Fruit fly (Drosophila melanogaster) whole organism, adult: ENCODE measurements around the gene RhoBTB.

ENCODE experiments used
- CG11617 ChIP-seq: fragments of 200-800 bp; sonication (Bioruptor generic); optimal IDR thresholded peaks from 2 replicates; lab custom pipeline; 2017; ENCODE audit warnings: mild to moderate bottlenecking, missing biosample characterization, missing genetic modification reagents, missing genetic modification characterization
- CG12768 ChIP-seq: fragments of 200-800 bp; sonication (Bioruptor generic); optimal IDR thresholded peaks from 2 replicates; lab custom pipeline; 2017; ENCODE audit warnings: missing biosample characterization, missing genetic modification characterization, mild to moderate bottlenecking, moderate library complexity, missing genetic modification reagents
- CG14711 ChIP-seq: fragments of 200-800 bp; sonication (Bioruptor generic); optimal IDR thresholded peaks from 2 replicates; lab custom pipeline; 2018; ENCODE audit warnings: missing biosample characterization, mild to moderate bottlenecking, missing genetic modification characterization, moderate library complexity
- CG1620 ChIP-seq: fragments of 200-800 bp; sonication (Bioruptor generic); optimal IDR thresholded peaks from 2 replicates; lab custom pipeline; 2016; ENCODE audit warnings: missing biosample characterization, missing genetic modification characterization
- CG33017 ChIP-seq: fragments of 200-800 bp; sonication (Bioruptor generic); optimal IDR thresholded peaks from 2 replicates; lab custom pipeline; 2018; ENCODE audit warnings: missing biosample characterization, mild to moderate bottlenecking, missing genetic modification characterization, moderate library complexity
- CG5204 ChIP-seq: fragments of 200-800 bp; sonication (Bioruptor generic); optimal IDR thresholded peaks from 2 replicates; lab custom pipeline; 2016; ENCODE audit warnings: missing biosample characterization, missing genetic modification characterization
- CG7045 ChIP-seq: fragments of 200-800 bp; sonication (Bioruptor generic); optimal IDR thresholded peaks from 2 replicates; lab custom pipeline; 2017; ENCODE audit warnings: missing biosample characterization, mild to moderate bottlenecking, missing genetic modification characterization
- CG7101 ChIP-seq: fragments of 200-800 bp; sonication (Bioruptor generic); optimal IDR thresholded peaks from 2 replicates; lab custom pipeline; 2018; ENCODE audit warnings: missing biosample characterization, mild to moderate bottlenecking, missing genetic modification characterization, moderate library complexity
- Clk ChIP-seq: fragments of 200-800 bp; sonication (Bioruptor generic); optimal IDR thresholded peaks from 2 replicates; lab custom pipeline; 2017; ENCODE audit warnings: missing biosample characterization, missing genetic modification characterization
- Crg-1 ChIP-seq: fragments of 200-800 bp; sonication (Bioruptor generic); optimal IDR thresholded peaks from 2 replicates; lab custom pipeline; 2016; ENCODE audit warnings: missing biosample characterization, missing genetic modification characterization
- Hr96 ChIP-seq: fragments of 200-800 bp; sonication (Bioruptor generic); optimal IDR thresholded peaks from 2 replicates; lab custom pipeline; 2016; ENCODE audit warnings: missing biosample characterization, missing genetic modification characterization
- Mnt ChIP-seq: fragments of 200-800 bp; sonication (Bioruptor generic); optimal IDR thresholded peaks from 2 replicates; lab custom pipeline; 2016; ENCODE audit warnings: missing biosample characterization, mild to moderate bottlenecking, missing genetic modification characterization
- bab1 ChIP-seq: fragments of 200-800 bp; sonication (Bioruptor generic); optimal IDR thresholded peaks from 3 replicates; lab custom pipeline; 2019; ENCODE audit warnings: missing biosample characterization, mild to moderate bottlenecking, missing genetic modification characterization, moderate library complexity
- cic ChIP-seq: fragments of 200-800 bp; sonication (Bioruptor generic); optimal IDR thresholded peaks from 2 replicates; lab custom pipeline; 2017; ENCODE audit warnings: missing biosample characterization, mild to moderate bottlenecking, missing genetic modification characterization, moderate library complexity
- cnc ChIP-seq, 2 experiments: fragments of >200 bp; optimal IDR thresholded peaks; 2 replicates each; lab custom pipeline; 2017
- kay ChIP-seq: fragments of 200-800 bp; sonication (Bioruptor generic); peaks from one replicate; lab custom pipeline; 2016; ENCODE audit warnings: missing biosample characterization, missing genetic modification characterization, borderline replicate concordance
- ovo ChIP-seq: fragments of 200-800 bp; sonication (Bioruptor generic); optimal IDR thresholded peaks from 2 replicates; lab custom pipeline; 2016; ENCODE audit warnings: missing biosample characterization, missing genetic modification characterization
- pad ChIP-seq: fragments of 200-800 bp; sonication (Bioruptor generic); optimal IDR thresholded peaks from 3 replicates; lab custom pipeline; 2017; ENCODE audit warnings: missing biosample characterization, missing genetic modification characterization, mild to moderate bottlenecking, moderate library complexity, missing genetic modification reagents
- tj ChIP-seq: fragments of 200-800 bp; sonication (Bioruptor generic); optimal IDR thresholded peaks from 3 replicates; lab custom pipeline; 2017; ENCODE audit warnings: missing biosample characterization, mild to moderate bottlenecking, missing genetic modification characterization, moderate library complexity
- toe ChIP-seq: fragments of 200-800 bp; sonication (Bioruptor generic); optimal IDR thresholded peaks from 2 replicates; lab custom pipeline; 2016; ENCODE audit warnings: missing biosample characterization, missing genetic modification characterization

The RhoBTB gene

DNA sequence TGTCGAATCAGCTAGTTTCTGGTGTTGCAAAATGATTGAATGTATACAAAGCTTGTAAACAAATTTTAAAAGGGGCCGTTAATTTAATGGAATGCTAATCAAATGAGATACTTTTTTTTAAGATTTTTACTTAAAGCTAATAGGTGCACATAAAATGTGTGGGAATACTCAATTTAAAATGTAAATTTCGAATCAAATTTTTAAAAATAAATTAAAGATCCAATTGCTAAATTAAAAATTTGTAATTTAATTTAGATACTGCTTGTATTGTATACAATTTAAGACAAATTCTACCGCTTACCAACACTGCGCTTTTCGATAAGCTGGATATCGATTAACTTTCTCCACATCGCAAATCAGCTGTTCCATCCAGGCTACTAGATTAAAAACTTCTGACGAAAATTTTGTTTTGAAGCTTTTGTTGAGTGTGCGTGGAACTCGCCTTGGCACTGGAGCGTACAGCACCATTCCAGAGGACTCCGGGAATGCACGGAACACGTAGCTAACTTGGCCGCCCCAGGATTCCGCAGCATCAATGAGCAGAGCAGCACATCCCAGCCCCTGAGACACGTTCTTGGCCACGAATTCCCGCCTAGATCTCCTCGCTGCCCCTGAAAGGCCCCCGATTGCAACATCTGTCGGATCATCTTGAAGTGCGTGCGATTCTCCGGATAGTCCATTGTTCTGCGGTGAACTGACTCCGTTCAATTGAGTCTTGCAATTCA lies 8.2 kb downstream of the RhoBTB start, which contains the start of the genes CG5498 and fbl:
TSS of gene CG5498 (minus strand) at position 24 of the 725 bp plus-strand sequence.
TSS of gene fbl (plus strand) at position 344 of the 725 bp plus-strand sequence.
- TF ChIP-seq CG12768, result peak; percentile 75
- TF ChIP-seq Crg-1, result peak; percentile 90
- TF ChIP-seq CG1620 (GFP tag; lab: Kevin White, UChicago), result peak; percentile 81
- peak; percentile 83 for TF ChIP-seq CG5204
- peak; percentile 86 for TF ChIP-seq CG11617 (GFP tag; lab: Kevin White, UChicago)
- peak; percentile 87 for TF ChIP-seq CG7101 (tag; lab: Kevin White, UChicago)
- peak in 1 of 2 experiments; percentile 27 for TF ChIP-seq cnc (optimal IDR thresholded peaks at IDR 0.05; lab: Kevin White, UChicago)
- peak; percentile 77 for TF ChIP-seq Hr96 (GFP tag; lab: Kevin White, UChicago)
- peak; percentile 99 for TF ChIP-seq tj (GFP tag; lab: Kevin White, UChicago)
- peak; percentile 37 for TF ChIP-seq cic (GFP tag; lab: Kevin White, UChicago)
- peak; percentile 59 for TF ChIP-seq ovo
- peak; percentile 85 for TF ChIP-seq CG33017 (tag; lab: Kevin White, UChicago)
- peak; percentile 78 for TF ChIP-seq bab1
- TF ChIP-seq Clk (GFP tag; lab: Kevin White, UChicago), result peak; percentile 69
- TF ChIP-seq CG7045 (GFP tag; lab: Kevin White, UChicago), result peak; percentile 85
- peak; percentile 76 for TF ChIP-seq pad (GFP tag; lab: Kevin White, UChicago)
- peak; percentile 69 for TF ChIP-seq Mnt (GFP tag; lab: Kevin White, UChicago)
- TF ChIP-seq CG14711 (tag; lab: Kevin White, UChicago), result peak; percentile 84
- TF ChIP-seq toe (GFP tag; lab: Kevin White, UChicago), result peak; percentile 80
- no peak for TF ChIP-seq kay

DNA sequence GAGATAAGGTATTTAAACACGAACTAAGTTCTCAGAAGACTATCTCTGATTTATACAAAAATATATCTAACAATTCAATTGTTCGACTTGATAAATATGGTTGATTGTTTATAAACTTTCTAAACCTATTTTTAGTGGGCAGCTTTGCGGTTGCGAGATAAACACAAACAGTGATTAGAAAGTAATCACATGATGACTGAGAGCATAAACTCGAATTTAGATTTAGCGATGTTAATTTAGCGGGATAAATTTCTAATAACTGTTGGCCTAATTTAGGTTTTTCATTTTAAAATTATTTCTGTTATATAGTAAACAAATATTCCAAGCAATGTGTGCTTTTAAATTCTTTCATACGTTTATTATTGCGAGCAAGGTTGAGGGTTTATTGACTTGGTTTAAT lies 9.0 kb downstream of the RhoBTB start:
- TF ChIP-seq CG7101 (tag; lab: Kevin White, UChicago), result no peak
- peak; percentile 93 for TF ChIP-seq kay

DNA sequence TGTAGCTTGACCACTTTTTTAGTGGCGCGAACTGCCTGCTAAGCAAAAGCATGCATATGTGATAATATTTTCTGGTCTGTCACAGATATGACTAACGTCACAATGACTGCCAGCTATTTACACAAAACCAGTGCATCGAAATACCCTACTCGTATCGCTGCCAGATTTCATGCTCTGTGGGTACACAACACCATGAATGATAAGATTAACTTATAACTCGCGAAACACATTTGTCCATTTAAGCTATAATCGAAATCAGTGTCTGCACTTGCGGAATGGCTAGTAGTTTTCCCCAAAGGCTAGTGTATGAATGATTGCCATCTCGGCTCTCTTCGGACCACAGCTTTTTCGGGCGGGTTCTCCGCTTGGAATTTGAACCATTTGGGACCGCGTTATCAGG lies 9.4 kb downstream of the RhoBTB start:
- TF ChIP-seq Mnt (GFP tag; lab: Kevin White, UChicago) (peak; percentile 1), pad (GFP tag; lab: Kevin White, UChicago) (no peak), cic (GFP tag; lab: Kevin White, UChicago) (peak; percentile 51), tj (GFP tag; lab: Kevin White, UChicago) (peak; percentile 70), kay (peak; percentile 85), CG7045 (GFP tag; lab: Kevin White, UChicago) (peak; percentile 15), cnc (optimal IDR thresholded peaks at IDR 0.05; lab: Kevin White, UChicago) (peak in 1 of 2 experiments; percentile 39), CG14711 (tag; lab: Kevin White, UChicago) (no peak)

DNA sequence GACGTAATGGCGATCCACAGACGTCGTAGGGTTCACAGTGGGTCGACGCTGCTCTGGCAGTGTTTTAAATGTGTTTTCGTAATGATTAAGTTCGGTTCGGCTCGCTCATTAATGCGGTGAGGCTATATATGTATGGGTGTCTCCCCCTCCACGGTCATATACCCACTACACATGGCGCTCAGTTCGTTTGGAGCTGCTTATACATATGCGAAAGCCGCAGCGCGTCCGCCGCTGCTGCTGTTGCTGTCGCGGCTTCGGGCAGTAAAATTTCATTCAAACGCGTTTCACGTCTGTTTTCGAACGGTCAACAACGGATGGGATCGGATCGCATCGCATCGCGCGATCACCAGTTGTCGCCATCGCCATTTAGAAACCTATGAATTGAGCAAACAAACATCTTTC lies 9.9 kb downstream of the RhoBTB start:
- TF ChIP-seq CG1620 (GFP tag; lab: Kevin White, UChicago) (no peak), Mnt (GFP tag; lab: Kevin White, UChicago) (peak; percentile 76), CG12768 (peak; percentile 57), cnc (optimal IDR thresholded peaks at IDR 0.05; lab: Kevin White, UChicago) (no peak), CG33017 (tag; lab: Kevin White, UChicago) (no peak), toe (GFP tag; lab: Kevin White, UChicago) (no peak), Clk (GFP tag; lab: Kevin White, UChicago) (peak; percentile 3), CG7101 (tag; lab: Kevin White, UChicago) (no peak), bab1 (no peak), CG14711 (tag; lab: Kevin White, UChicago) (no peak), CG7045 (GFP tag; lab: Kevin White, UChicago) (peak; percentile 19), kay (no peak), Hr96 (GFP tag; lab: Kevin White, UChicago) (peak; percentile 46), Crg-1 (no peak), CG5204 (no peak), cic (GFP tag; lab: Kevin White, UChicago) (peak; percentile 91), tj (GFP tag; lab: Kevin White, UChicago) (peak; percentile 11), pad (GFP tag; lab: Kevin White, UChicago) (peak; percentile 93), CG11617 (GFP tag; lab: Kevin White, UChicago) (no peak), ovo (peak; percentile 30)

DNA sequence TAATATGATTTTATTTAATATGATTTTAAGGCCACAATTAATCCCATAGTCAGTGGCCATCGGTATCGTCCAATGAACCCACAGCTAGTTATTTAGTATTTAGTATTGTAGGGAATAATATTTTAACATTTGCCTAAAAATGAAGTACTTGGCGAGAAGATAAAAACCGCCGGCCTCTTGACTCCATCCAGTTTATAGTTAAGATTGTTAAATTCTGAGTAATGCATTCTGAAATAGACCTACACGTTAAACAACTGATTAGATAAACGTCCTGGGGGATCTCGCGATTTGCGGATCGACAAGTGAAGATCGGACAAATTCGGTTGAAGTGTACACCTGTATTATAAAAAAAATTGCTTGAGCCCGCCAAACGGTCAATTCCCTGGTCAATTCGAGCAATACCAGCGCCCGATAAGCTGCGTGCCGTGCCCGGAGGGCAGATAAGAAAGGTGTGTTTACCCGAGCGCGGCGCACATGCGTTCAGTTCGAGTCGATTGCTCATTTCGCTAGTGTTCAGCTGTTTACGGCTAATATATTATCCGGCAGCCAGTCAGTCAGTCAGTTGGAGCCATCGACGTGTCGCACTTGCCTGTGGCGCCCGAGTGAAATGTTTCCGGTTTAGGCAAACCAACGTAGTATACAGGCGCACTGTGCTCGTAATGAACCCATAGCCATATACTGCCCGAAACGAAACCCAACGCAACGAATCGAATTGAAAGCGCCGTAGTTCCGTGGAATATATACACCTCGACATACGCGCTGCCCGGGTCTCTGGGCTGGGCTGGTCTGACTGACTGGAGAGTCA lies 11.2 kb downstream of the RhoBTB start:
- TF ChIP-seq Hr96 (GFP tag; lab: Kevin White, UChicago), result no peak
- peak; percentile 91 for TF ChIP-seq cic (GFP tag; lab: Kevin White, UChicago)
- TF ChIP-seq CG33017 (tag; lab: Kevin White, UChicago), result peak; percentile 10
- no peak for TF ChIP-seq bab1
- no peak for TF ChIP-seq tj (GFP tag; lab: Kevin White, UChicago)
- TF ChIP-seq Crg-1, result no peak
- TF ChIP-seq CG12768, result no peak
- TF ChIP-seq CG14711 (tag; lab: Kevin White, UChicago), result no peak
- TF ChIP-seq kay, result peak; percentile 52
- no peak for TF ChIP-seq Clk (GFP tag; lab: Kevin White, UChicago)
- peak; percentile 82 for TF ChIP-seq Mnt (GFP tag; lab: Kevin White, UChicago)

DNA sequence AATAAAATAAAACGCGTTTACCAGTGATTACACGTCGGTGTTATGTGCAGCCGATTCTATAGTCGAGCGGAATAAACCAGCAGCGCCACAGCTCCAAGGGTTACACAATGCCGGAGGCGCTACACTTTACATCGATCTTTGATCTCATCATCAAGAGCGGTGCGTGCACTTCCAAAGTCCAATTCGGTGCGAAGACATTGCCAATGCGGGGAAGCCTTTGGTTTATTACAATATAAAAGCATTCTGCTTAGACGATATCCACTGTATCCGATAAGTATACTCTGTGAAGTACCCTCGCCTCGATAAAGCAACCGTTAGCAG lies 11.8 kb downstream of the RhoBTB start:
- TF ChIP-seq Hr96 (GFP tag; lab: Kevin White, UChicago), result no peak
- peak; percentile 4 for TF ChIP-seq CG12768
